Worm (Caenorhabditis elegans) whole organism, mixed stage, embryonic: Measurements from ENCODE around the gene fbxa-197.

Experiments
- bed-3 ChIP-seq: fragments of 200-800 bp; sonication (Bioruptor generic); optimal IDR thresholded peaks from 3 replicates; lab custom pipeline; 2018; ENCODE audit warnings: mild to moderate bottlenecking, missing genetic modification characterization, moderate library complexity, missing compliant biosample characterization
- blmp-1 ChIP-seq: fragments of 150-350 bp; optimal IDR thresholded peaks from 2 replicates; lab custom pipeline; 2014; ENCODE audit warnings: missing biosample characterization, missing genetic modification characterization
- ceh-39 ChIP-seq: fragments of 150-350 bp; optimal IDR thresholded peaks from 2 replicates; lab custom pipeline; 2014; ENCODE audit warnings: missing biosample characterization, missing genetic modification characterization
- cnd-1 ChIP-seq: fragments of 200-800 bp; sonication (Bioruptor generic); optimal IDR thresholded peaks from 2 replicates; lab custom pipeline; 2018; ENCODE audit warnings: mild to moderate bottlenecking, missing genetic modification characterization, missing compliant biosample characterization
- drap-1 ChIP-seq: fragments of 200-800 bp; sonication (Bioruptor generic); optimal IDR thresholded peaks from 3 replicates; lab custom pipeline; 2018; ENCODE audit warnings: mild to moderate bottlenecking, missing genetic modification characterization, missing compliant biosample characterization
- elt-1 ChIP-seq: sonication (generic microtip); optimal IDR thresholded peaks from 2 replicates; lab custom pipeline; 2017; ENCODE audit warnings: missing genetic modification characterization, mild to moderate bottlenecking, missing compliant biosample characterization, antibody characterized with exemption, moderate library complexity, borderline replicate concordance; ENCODE audit not compliant: insufficient read depth
- elt-3 ChIP-seq: fragments of 150-350 bp; optimal IDR thresholded peaks from 2 replicates; lab custom pipeline; 2014; ENCODE audit warnings: missing biosample characterization, missing genetic modification characterization
- flh-1 ChIP-seq: fragments of 200-800 bp; sonication (Bioruptor generic); optimal IDR thresholded peaks from 2 replicates; lab custom pipeline; 2018; ENCODE audit warnings: mild to moderate bottlenecking, missing genetic modification characterization, moderate library complexity, missing compliant biosample characterization
- ham-2 ChIP-seq: fragments of 200-800 bp; sonication (Bioruptor generic); optimal IDR thresholded peaks from 2 replicates; lab custom pipeline; 2018; ENCODE audit warnings: mild to moderate bottlenecking, missing genetic modification characterization, missing compliant biosample characterization
- hlh-1 ChIP-seq: fragments of 150-350 bp; optimal IDR thresholded peaks from 2 replicates; lab custom pipeline; 2014; ENCODE audit warnings: missing biosample characterization, missing genetic modification reagents, missing genetic modification characterization
- lin-32 ChIP-seq: fragments of 200-800 bp; sonication (Bioruptor generic); optimal IDR thresholded peaks from 2 replicates; lab custom pipeline; 2018; ENCODE audit warnings: mild to moderate bottlenecking, missing genetic modification characterization, missing compliant biosample characterization
- mab-5 ChIP-seq: fragments of 150-350 bp; optimal IDR thresholded peaks from 2 replicates; lab custom pipeline; 2014; ENCODE audit warnings: missing biosample characterization, missing genetic modification characterization
- mep-1 ChIP-seq: fragments of 150-350 bp; optimal IDR thresholded peaks from 2 replicates; lab custom pipeline; 2017; ENCODE audit warnings: missing biosample characterization, missing genetic modification reagents, missing genetic modification characterization, inconsistent platforms
- mls-2 ChIP-seq: sonication (generic microtip); optimal IDR thresholded peaks from 2 replicates; lab custom pipeline; 2016; ENCODE audit warnings: mild to moderate bottlenecking, missing genetic modification characterization, moderate library complexity, missing compliant biosample characterization
- nhr-12 ChIP-seq: fragments of 150-350 bp; optimal IDR thresholded peaks from 2 replicates; lab custom pipeline; 2014; ENCODE audit warnings: missing biosample characterization, missing genetic modification characterization
- nhr-237 ChIP-seq: fragments of 150-350 bp; optimal IDR thresholded peaks from 2 replicates; lab custom pipeline; 2014; ENCODE audit warnings: missing biosample characterization, missing genetic modification characterization
- nhr-28 ChIP-seq: fragments of 150-350 bp; optimal IDR thresholded peaks from 2 replicates; lab custom pipeline; 2014; ENCODE audit warnings: missing biosample characterization, missing genetic modification characterization
- nhr-76 ChIP-seq: sonication (generic microtip); optimal IDR thresholded peaks from 2 replicates; lab custom pipeline; 2017; ENCODE audit warnings: missing biosample characterization, missing genetic modification characterization
- pha-4 ChIP-seq: fragments of 150-350 bp; optimal IDR thresholded peaks from 2 replicates; lab custom pipeline; 2018; ENCODE audit warnings: missing biosample characterization, missing genetic modification reagents, missing genetic modification characterization
- sem-2 ChIP-seq: fragments of 200-800 bp; sonication (Bioruptor generic); optimal IDR thresholded peaks from 2 replicates; lab custom pipeline; 2018; ENCODE audit warnings: mild to moderate bottlenecking, missing genetic modification characterization, missing compliant biosample characterization
- snpc-4 ChIP-seq: fragments of 150-350 bp; optimal IDR thresholded peaks from 2 replicates; lab custom pipeline; 2014; ENCODE audit warnings: missing biosample characterization, missing genetic modification characterization
- sptf-1 ChIP-seq: sonication (generic microtip); optimal IDR thresholded peaks from 2 replicates; lab custom pipeline; 2017; ENCODE audit warnings: mild to moderate bottlenecking, missing genetic modification characterization, moderate library complexity, missing compliant biosample characterization
- tbx-8 ChIP-seq: fragments of 200-800 bp; sonication (Bioruptor generic); optimal IDR thresholded peaks from 2 replicates; lab custom pipeline; 2018; ENCODE audit warnings: mild to moderate bottlenecking, missing genetic modification characterization, moderate library complexity, missing compliant biosample characterization
- unc-120 ChIP-seq: sonication (generic microtip); optimal IDR thresholded peaks from 2 replicates; lab custom pipeline; 2017; ENCODE audit warnings: missing genetic modification characterization, missing compliant biosample characterization; ENCODE audit not compliant: poor library complexity, severe bottlenecking
- unc-39 ChIP-seq: fragments of 150-350 bp; optimal IDR thresholded peaks from 2 replicates; lab custom pipeline; 2014; ENCODE audit warnings: missing biosample characterization, missing genetic modification characterization
- unc-62 ChIP-seq: fragments of 150-350 bp; optimal IDR thresholded peaks from 2 replicates; lab custom pipeline; 2014; ENCODE audit warnings: missing biosample characterization, missing genetic modification reagents, missing genetic modification characterization
- zip-8 ChIP-seq: fragments of 150-350 bp; optimal IDR thresholded peaks from 2 replicates; lab custom pipeline; 2014; ENCODE audit warnings: missing biosample characterization, missing genetic modification characterization

fbxa-197 gene

ce11 chrV:15867373-15867772 lies at the start of gene fbxa-197:
fbxa-197 (plus strand) TSS chrV:15867673.
- TF ChIP-seq ham-2 (GFP tag; lab: Kevin White, UChicago) (no peak), nhr-28 (tag; lab: Kevin White, UChicago) (no peak), sptf-1 (tag; lab: Kevin White, UChicago) (no peak), lin-32 (GFP tag; lab: Kevin White, UChicago) (no peak), unc-62 (GFP tag; lab: Kevin White, UChicago) (no peak), zip-8 (tag; lab: Kevin White, UChicago) (no peak), snpc-4 (tag; lab: Kevin White, UChicago) (no peak), mls-2 (tag; lab: Kevin White, UChicago) (no peak), nhr-76 (no peak), unc-39 (tag; lab: Kevin White, UChicago) (no peak), mep-1 (tag; lab: Kevin White, UChicago) (no peak), unc-120 (no peak), blmp-1 (tag; lab: Kevin White, UChicago) (no peak), mab-5 (tag; lab: Kevin White, UChicago) (no peak), elt-1 (tag; lab: Kevin White, UChicago) (no peak), sem-2 (no peak), pha-4 (tag; lab: Kevin White, UChicago) (no peak)

ce11 chrV:15817746-15818145 lies 49.7 kb upstream of the fbxa-197 start, which contains the start of gene abf-3:
abf-3 (minus strand) TSS chrV:15817846.
- no peak for TF ChIP-seq zip-8 (tag; lab: Kevin White, UChicago)
- TF ChIP-seq tbx-8 (GFP tag; lab: Kevin White, UChicago) = no peak
- no peak for TF ChIP-seq cnd-1 (tag; lab: Kevin White, UChicago)

- TF ChIP-seq hlh-1 (tag; lab: Kevin White, UChicago) = no peak
- TF ChIP-seq nhr-76 = no peak
Measured at ce11 chrV:15819983-15820382, 47.5 kb upstream of the fbxa-197 start, which contains the start of gene srbc-48. srbc-48 (plus strand) TSS chrV:15820283.

ce11 chrV:15821398-15821797 lies 46.1 kb upstream of the fbxa-197 start, which contains the start of gene srbc-49:
srbc-49 (plus strand) TSS chrV:15821698.
- TF ChIP-seq sptf-1 (tag; lab: Kevin White, UChicago) (no peak), unc-120 (no peak), pha-4 (tag; lab: Kevin White, UChicago) (no peak), elt-3 (tag; lab: Kevin White, UChicago) (no peak), nhr-76 (no peak), bed-3 (GFP tag; lab: Kevin White, UChicago) (no peak), hlh-1 (tag; lab: Kevin White, UChicago) (no peak), unc-39 (tag; lab: Kevin White, UChicago) (no peak), elt-1 (tag; lab: Kevin White, UChicago) (no peak)
- TF ChIP-seq, all 35 proteins: peak for 0

ce11 chrV:15824866-15825265 lies 42.6 kb upstream of the fbxa-197 start, which contains the start of gene srbc-50:
srbc-50 (minus strand) TSS chrV:15824966.
- TF ChIP-seq nhr-12 (tag; lab: Kevin White, UChicago) (no peak), hlh-1 (tag; lab: Kevin White, UChicago) (no peak), lin-32 (GFP tag; lab: Kevin White, UChicago) (no peak), ceh-39 (tag; lab: Kevin White, UChicago) (no peak), tbx-8 (GFP tag; lab: Kevin White, UChicago) (no peak)

- TF ChIP-seq elt-1 (tag; lab: Kevin White, UChicago) = no peak
- TF ChIP-seq unc-62 (GFP tag; lab: Kevin White, UChicago) = no peak
- TF ChIP-seq sem-2 = no peak
- TF ChIP-seq lin-32 (GFP tag; lab: Kevin White, UChicago) = no peak
- no peak for TF ChIP-seq blmp-1 (tag; lab: Kevin White, UChicago)
- no peak for TF ChIP-seq drap-1 (GFP tag; lab: Kevin White, UChicago)
- no peak for TF ChIP-seq nhr-237 (tag; lab: Kevin White, UChicago)
Measured at ce11 chrV:15826110-15826509, 41.4 kb upstream of the fbxa-197 start, which contains the start of gene srbc-51. srbc-51 (plus strand) TSS chrV:15826410.

- TF ChIP-seq zip-8 (tag; lab: Kevin White, UChicago) (no peak), unc-39 (tag; lab: Kevin White, UChicago) (no peak), ceh-39 (tag; lab: Kevin White, UChicago) (no peak), flh-1 (no peak), unc-120 (no peak), elt-3 (tag; lab: Kevin White, UChicago) (no peak), nhr-12 (tag; lab: Kevin White, UChicago) (no peak)
Measured at ce11 chrV:15829907-15830306, 37.6 kb upstream of the fbxa-197 start, which contains the start of gene srbc-55. srbc-55 (minus strand) TSS chrV:15830007.
